Fruit fly (Drosophila melanogaster) whole organism, embryonic: ENCODE data around the gene SK.

Experiments
- Antp ChIP-seq: fragments of 200-800 bp; sonication (Bioruptor generic); optimal IDR thresholded peaks from 3 replicates; lab custom pipeline; 2016; ENCODE audit warnings: missing biosample characterization, missing genetic modification characterization
- B-H1 ChIP-seq: fragments of 200-800 bp; sonication (Bioruptor generic); IDR thresholded peaks from 3 replicates; pipeline ENCODE4 v1.3.6; 2022; ENCODE audit warnings: missing biosample characterization, missing genetic modification characterization
- CG10267 ChIP-seq: fragments of 200-800 bp; sonication (Bioruptor generic); optimal IDR thresholded peaks from 2 replicates; lab custom pipeline; 2018; ENCODE audit warnings: missing biosample characterization, mild to moderate bottlenecking, missing genetic modification characterization, moderate library complexity
- CG10366 ChIP-seq: fragments of 200-800 bp; sonication (Bioruptor generic); IDR thresholded peaks from 2 replicates; pipeline ENCODE4 v1.3.6; 2022; ENCODE audit warnings: missing biosample characterization, missing genetic modification characterization
- CG12391 ChIP-seq: fragments of 200-800 bp; sonication (Bioruptor generic); optimal IDR thresholded peaks from 3 replicates; lab custom pipeline; 2018; ENCODE audit warnings: missing biosample characterization, mild to moderate bottlenecking, missing genetic modification characterization, moderate library complexity
- CG12744 ChIP-seq: fragments of 200-800 bp; sonication (Bioruptor generic); optimal IDR thresholded peaks from 2 replicates; lab custom pipeline; 2016; ENCODE audit warnings: missing biosample characterization, missing genetic modification characterization
- CG13775 ChIP-seq: fragments of 200-800 bp; sonication (Bioruptor generic); optimal IDR thresholded peaks from 3 replicates; lab custom pipeline; 2017; ENCODE audit warnings: missing biosample characterization, mild to moderate bottlenecking, missing genetic modification characterization
- CG16813 ChIP-seq: fragments of 200-800 bp; sonication (Bioruptor generic); IDR thresholded peaks from 3 replicates; pipeline ENCODE4 v1.3.6; 2022; ENCODE audit warnings: missing biosample characterization, missing genetic modification characterization; ENCODE audit not compliant: partially characterized antibody
- CG16815 ChIP-seq: fragments of 200-800 bp; sonication (Bioruptor generic); optimal IDR thresholded peaks from 3 replicates; lab custom pipeline; 2017; ENCODE audit warnings: missing biosample characterization, mild to moderate bottlenecking, missing genetic modification characterization
- CG17186 ChIP-seq: fragments of 200-800 bp; sonication (Bioruptor generic); optimal IDR thresholded peaks from 3 replicates; lab custom pipeline; 2017; ENCODE audit warnings: missing biosample characterization, missing genetic modification reagents, missing genetic modification characterization
- CG1792 ChIP-seq: fragments of 200-800 bp; sonication (Bioruptor generic); optimal IDR thresholded peaks from 2 replicates; lab custom pipeline; 2016; ENCODE audit warnings: missing biosample characterization, missing genetic modification characterization
- CG18011 ChIP-seq: fragments of 200-800 bp; sonication (Bioruptor generic); optimal IDR thresholded peaks from 2 replicates; lab custom pipeline; 2017; ENCODE audit warnings: missing biosample characterization, missing genetic modification characterization, mild to moderate bottlenecking, moderate library complexity, missing genotype
- CG18764 ChIP-seq: fragments of 200-800 bp; sonication (Bioruptor generic); optimal IDR thresholded peaks from 3 replicates; lab custom pipeline; 2016; ENCODE audit warnings: missing biosample characterization, missing genetic modification characterization
- CG2116 ChIP-seq: fragments of 200-800 bp; sonication (Bioruptor generic); optimal IDR thresholded peaks from 3 replicates; lab custom pipeline; 2018; ENCODE audit warnings: missing biosample characterization, mild to moderate bottlenecking, missing genetic modification characterization
- CG2120 ChIP-seq: fragments of 200-800 bp; sonication (Bioruptor generic); optimal IDR thresholded peaks from 3 replicates; lab custom pipeline; 2016; ENCODE audit warnings: missing biosample characterization, missing genetic modification characterization
- CG32532 ChIP-seq: fragments of 200-800 bp; sonication (Bioruptor generic); IDR thresholded peaks from 2 replicates; pipeline ENCODE4 v1.3.6; 2022; ENCODE audit warnings: missing biosample characterization, missing genetic modification characterization
- CG34422 ChIP-seq: fragments of 200-800 bp; sonication (Bioruptor generic); IDR thresholded peaks from 3 replicates; pipeline ENCODE4 v1.3.6; 2022; ENCODE audit warnings: missing biosample characterization, missing genetic modification characterization
- CG43689 ChIP-seq: fragments of 200-800 bp; sonication (Bioruptor generic); IDR thresholded peaks from 2 replicates; pipeline ENCODE4 v1.3.6; 2022; ENCODE audit warnings: missing biosample characterization, missing genetic modification characterization
- CG4820 ChIP-seq: fragments of 200-800 bp; sonication (Bioruptor generic); optimal IDR thresholded peaks from 3 replicates; lab custom pipeline; 2016; ENCODE audit warnings: missing biosample characterization, missing genetic modification characterization
- CG5180 ChIP-seq: fragments of 200-800 bp; sonication (Bioruptor generic); optimal IDR thresholded peaks from 3 replicates; lab custom pipeline; 2017; ENCODE audit warnings: missing biosample characterization, missing genetic modification characterization, mild to moderate bottlenecking, moderate library complexity, missing genetic modification reagents
- CG7271 ChIP-seq: fragments of 200-800 bp; sonication (Bioruptor generic); optimal IDR thresholded peaks from 2 replicates; lab custom pipeline; 2018; ENCODE audit warnings: missing biosample characterization, mild to moderate bottlenecking, missing genetic modification characterization, moderate library complexity
- CG7372 ChIP-seq: fragments of 200-800 bp; sonication (Bioruptor generic); IDR thresholded peaks from 2 replicates; pipeline ENCODE4 v1.3.6; 2022; ENCODE audit warnings: missing biosample characterization, missing genetic modification characterization
- CG9727 ChIP-seq: fragments of 200-800 bp; sonication (Bioruptor generic); optimal IDR thresholded peaks from 3 replicates; lab custom pipeline; 2017; ENCODE audit warnings: missing biosample characterization, mild to moderate bottlenecking, missing genetic modification characterization
- Max ChIP-seq: fragments of 200-800 bp; sonication (Bioruptor generic); optimal IDR thresholded peaks from 2 replicates; lab custom pipeline; 2016; ENCODE audit warnings: missing biosample characterization, mild to moderate bottlenecking, missing genetic modification characterization
- NC2β ChIP-seq: fragments of 200-800 bp; sonication (Bioruptor generic); optimal IDR thresholded peaks from 2 replicates; lab custom pipeline; 2016; ENCODE audit warnings: missing biosample characterization, missing genetic modification characterization
- Nf-YC ChIP-seq: fragments of 200-800 bp; optimal IDR thresholded peaks from 3 replicates; lab custom pipeline; 2019; ENCODE audit warnings: missing biosample characterization, mild to moderate bottlenecking, missing genetic modification characterization, moderate library complexity
- Ptx1 ChIP-seq: fragments of 200-800 bp; sonication (Bioruptor generic); IDR thresholded peaks from 2 replicates; pipeline ENCODE4 v1.3.6; 2022; ENCODE audit warnings: missing biosample characterization, missing genetic modification characterization
- Sin3A ChIP-seq: fragments of >200 bp; optimal IDR thresholded peaks from 2 replicates; lab custom pipeline; 2018
- Trl ChIP-seq, 3 experiments: fragments of >200 bp in 2 of 3; fragments of 200-800 bp in 1 of 3; sonication (Bioruptor generic) in 1 of 3; optimal IDR thresholded peaks; 2 replicates in 1 of 3; 3 replicates in 2 of 3; lab custom pipeline; 2016 to 2017; ENCODE audit warnings: missing biosample characterization in 1 of 3, missing genetic modification characterization in 1 of 3
- Xrp1 ChIP-seq: fragments of 200-800 bp; sonication (Bioruptor generic); IDR thresholded peaks from 2 replicates; pipeline ENCODE4 v1.3.6; 2022; ENCODE audit warnings: missing biosample characterization, missing genetic modification characterization
- ac ChIP-seq: fragments of 200-800 bp; sonication (Bioruptor generic); optimal IDR thresholded peaks from 3 replicates; lab custom pipeline; 2017; ENCODE audit warnings: missing biosample characterization, mild to moderate bottlenecking, missing genetic modification characterization
- ato ChIP-seq: fragments of 200-800 bp; sonication (Bioruptor generic); IDR thresholded peaks from 2 replicates; pipeline ENCODE4 v1.3.6; 2022; ENCODE audit warnings: missing biosample characterization, missing genetic modification characterization; ENCODE audit not compliant: partially characterized antibody
- btn ChIP-seq: fragments of 200-800 bp; sonication (Bioruptor generic); optimal IDR thresholded peaks from 2 replicates; lab custom pipeline; 2016; ENCODE audit warnings: missing biosample characterization, missing genetic modification characterization
- dati ChIP-seq: fragments of 200-800 bp; sonication (Bioruptor generic); IDR thresholded peaks from 2 replicates; pipeline ENCODE4 v1.3.6; 2022; ENCODE audit warnings: missing biosample characterization, missing genetic modification characterization
- dmrt11E ChIP-seq: fragments of 200-800 bp; sonication (Bioruptor generic); optimal IDR thresholded peaks from 3 replicates; lab custom pipeline; 2018; ENCODE audit warnings: missing biosample characterization, mild to moderate bottlenecking, missing genetic modification characterization, moderate library complexity
- en ChIP-seq: fragments of 200-800 bp; sonication (Bioruptor generic); optimal IDR thresholded peaks from 2 replicates; lab custom pipeline; 2016; ENCODE audit warnings: missing biosample characterization, missing genetic modification characterization
- ftz-f1 ChIP-seq: fragments of 200-800 bp; sonication (Bioruptor generic); optimal IDR thresholded peaks from 2 replicates; lab custom pipeline; 2016; ENCODE audit warnings: missing biosample characterization, missing genetic modification characterization
- hbn ChIP-seq: fragments of 200-800 bp; sonication (Bioruptor generic); IDR thresholded peaks from 2 replicates; pipeline ENCODE4 v1.3.6; 2022; ENCODE audit warnings: missing biosample characterization, missing genetic modification characterization; ENCODE audit not compliant: partially characterized antibody
- jumu ChIP-seq: fragments of 200-800 bp; sonication (Bioruptor generic); optimal IDR thresholded peaks from 3 replicates; lab custom pipeline; 2016; ENCODE audit warnings: missing biosample characterization, missing genetic modification characterization
- nerfin-2 ChIP-seq: fragments of 200-800 bp; sonication (Bioruptor generic); IDR thresholded peaks from 2 replicates; pipeline ENCODE4 v1.3.6; 2022; ENCODE audit warnings: missing biosample characterization, missing genetic modification characterization; ENCODE audit not compliant: partially characterized antibody
- nmo ChIP-seq: fragments of 200-800 bp; sonication (Bioruptor generic); optimal IDR thresholded peaks from 2 replicates; lab custom pipeline; 2018; ENCODE audit warnings: missing biosample characterization, mild to moderate bottlenecking, missing genetic modification characterization, moderate library complexity
- rib ChIP-seq: fragments of 200-800 bp; sonication (Bioruptor generic); IDR thresholded peaks from 2 replicates; pipeline ENCODE4 v1.3.6; 2022; ENCODE audit warnings: missing biosample characterization, missing genetic modification characterization
- sima ChIP-seq: fragments of 200-800 bp; sonication (Bioruptor generic); optimal IDR thresholded peaks from 2 replicates; lab custom pipeline; 2016; ENCODE audit warnings: missing biosample characterization, missing genetic modification characterization
- slbo ChIP-seq: fragments of 200-800 bp; sonication (Bioruptor generic); IDR thresholded peaks from 2 replicates; pipeline ENCODE4 v1.3.6; 2022; ENCODE audit warnings: missing biosample characterization, missing genetic modification characterization
- so ChIP-seq: fragments of 200-800 bp; sonication (Bioruptor generic); IDR thresholded peaks from 3 replicates; pipeline ENCODE4 v1.3.6; 2022; ENCODE audit warnings: missing biosample characterization, missing genetic modification characterization
- tio ChIP-seq: fragments of 200-800 bp; sonication (Bioruptor generic); optimal IDR thresholded peaks from 2 replicates; lab custom pipeline; 2017; ENCODE audit warnings: missing biosample characterization, missing genetic modification characterization, inconsistent platforms
- tx ChIP-seq: fragments of 200-800 bp; sonication (Bioruptor generic); optimal IDR thresholded peaks from 2 replicates; lab custom pipeline; 2016; ENCODE audit warnings: missing biosample characterization, missing genetic modification characterization
- vfl ChIP-seq: fragments of 200-800 bp; sonication (Bioruptor generic); optimal IDR thresholded peaks from 2 replicates; lab custom pipeline; 2016; ENCODE audit warnings: missing biosample characterization, missing genetic modification characterization
- vnd ChIP-seq: fragments of 200-800 bp; sonication (Bioruptor generic); IDR thresholded peaks from 3 replicates; pipeline ENCODE4 v1.3.6; 2022; ENCODE audit warnings: missing biosample characterization, missing genetic modification characterization; ENCODE audit not compliant: partially characterized antibody
- vvl ChIP-seq: fragments of 200-800 bp; sonication (Bioruptor generic); IDR thresholded peaks from 2 replicates; pipeline ENCODE4 v1.3.6; 2022; ENCODE audit warnings: missing biosample characterization, missing genetic modification characterization
- zfh2 ChIP-seq: fragments of 200-800 bp; sonication (Bioruptor generic); optimal IDR thresholded peaks from 2 replicates; lab custom pipeline; 2016; ENCODE audit warnings: missing biosample characterization, missing genetic modification characterization

SK gene

DNA sequence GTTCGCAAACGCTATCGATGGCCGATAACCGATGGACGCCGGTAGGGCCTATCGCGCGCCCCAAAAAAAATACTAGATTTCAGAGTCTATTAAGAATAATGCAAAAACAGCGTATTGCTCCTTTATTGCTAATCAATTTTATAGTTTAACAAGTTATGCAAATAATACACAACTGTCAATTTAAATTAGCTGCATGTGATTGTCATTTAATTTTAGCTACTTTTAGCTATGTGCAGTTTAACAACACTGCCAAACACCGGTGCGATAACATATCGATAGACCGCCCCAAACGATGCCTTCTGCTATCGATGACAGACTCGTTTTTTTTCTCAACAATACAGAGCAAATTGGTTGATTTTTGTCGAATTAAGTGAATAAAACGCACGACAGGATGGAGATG lies 31.1 kb upstream of the SK start, which contains the start of the genes Cdk7 and snf (continued):
- TF ChIP-seq CG17186 (GFP tag; lab: Kevin White, UChicago) (peak; percentile 96), rib (GFP tag; lab: Robert Waterston, UW) (no peak), vnd (GFP tag; lab: Robert Waterston, UW) (peak; percentile 83), Sin3A (lab: Kevin White, UChicago) (peak; percentile 95), CG4820 (GFP tag; lab: Kevin White, UChicago) (peak; percentile 16), zfh2 (GFP tag; lab: Kevin White, UChicago) (peak; percentile 52), CG10267 (tag; lab: Kevin White, UChicago) (peak; percentile 96), CG32532 (peak; percentile 38; the same call in 1 of the 2 replicates), CG16815 (GFP tag; lab: Kevin White, UChicago) (no peak), jumu (peak; percentile 56), CG43689 (GFP tag; lab: Robert Waterston, UW) (no peak), Ptx1 (peak; percentile 36; the same call in 1 of the 2 replicates), btn (GFP tag; lab: Kevin White, UChicago) (no peak), CG7372 (GFP tag; lab: Robert Waterston, UW) (no peak), dmrt11E (peak; percentile 21), sima (GFP tag; lab: Kevin White, UChicago) (no peak), Antp (GFP tag; lab: Kevin White, UChicago) (peak; percentile 64), en (GFP tag; lab: Kevin White, UChicago) (no peak), tio (GFP tag; lab: Kevin White, UChicago) (no peak), CG34422 (GFP tag; lab: Robert Waterston, UW) (0 out of 3 replicates have a peak, but pooled peaks have one; percentile 67), CG12391 (tag; lab: Kevin White, UChicago) (peak; percentile 51), vvl (GFP tag; lab: Robert Waterston, UW) (peak; percentile 22; the same call in 1 of the 2 replicates), CG18011 (peak; percentile 5), B-H1 (no peak), CG1792 (GFP tag; lab: Kevin White, UChicago) (peak; percentile 55), CG7271 (tag; lab: Kevin White, UChicago) (no peak), hbn (GFP tag; lab: Robert Waterston, UW) (peak; percentile 70), nerfin-2 (GFP tag; lab: Robert Waterston, UW) (peak; percentile 85), Nf-YC (peak; percentile 36), ac (GFP tag; lab: Kevin White, UChicago) (no peak), CG9727 (GFP tag; lab: Kevin White, UChicago) (peak; percentile 27), CG5180 (no peak), vfl (GFP tag; lab: Kevin White, UChicago) (peak; percentile 35), CG18764 (peak; percentile 83), NC2β (peak; percentile 25), Trl (optimal IDR thresholded peaks at IDR 0.05; lab: Kevin White, UChicago) (no peak), Trl (GFP tag; optimal IDR thresholded peaks at IDR 0.05; lab: Kevin White, UChicago) (peak; percentile 41), Xrp1 (GFP tag; lab: Robert Waterston, UW) (0 out of 2 replicates have a peak, but pooled peaks have one; percentile 7), CG12744 (GFP tag; lab: Kevin White, UChicago) (peak; percentile 47), CG2116 (GFP tag; lab: Kevin White, UChicago) (peak; percentile 88), tx (GFP tag; lab: Kevin White, UChicago) (peak; percentile 18), CG2120 (GFP tag; lab: Kevin White, UChicago) (peak; percentile 63), CG16813 (GFP tag; lab: Robert Waterston, UW) (peak; percentile 88), ato (GFP tag; lab: Robert Waterston, UW) (peak; percentile 57; the same call in 1 of the 2 replicates), dati (GFP tag; lab: Robert Waterston, UW) (no peak), Max (GFP tag; lab: Kevin White, UChicago) (peak; percentile 53), ftz-f1 (GFP tag; lab: Kevin White, UChicago) (peak; percentile 25), slbo (peak; percentile 47; the same call in 1 of the 2 replicates), so (GFP tag; lab: Robert Waterston, UW) (no peak), CG10366 (GFP tag; lab: Robert Waterston, UW) (0 out of 2 replicates have a peak, but pooled peaks have one; percentile 11), CG13775 (GFP tag; lab: Kevin White, UChicago) (peak; percentile 43), nmo (peak; percentile 65)
